Worm (Caenorhabditis elegans) whole organism, mixed stage, embryonic: ENCODE data around the gene odd-2.

ENCODE experiments used
- blmp-1 ChIP-seq: fragments of 150-350 bp; optimal IDR thresholded peaks from 2 replicates; lab custom pipeline; 2014; ENCODE audit warnings: missing biosample characterization, missing genetic modification characterization
- ces-1 ChIP-seq: fragments of 150-350 bp; optimal IDR thresholded peaks from 2 replicates; lab custom pipeline; 2014; ENCODE audit warnings: missing biosample characterization, missing genetic modification reagents, missing genetic modification characterization
- mab-5 ChIP-seq: fragments of 150-350 bp; optimal IDR thresholded peaks from 2 replicates; lab custom pipeline; 2014; ENCODE audit warnings: missing biosample characterization, missing genetic modification characterization
- mep-1 ChIP-seq: fragments of 150-350 bp; optimal IDR thresholded peaks from 2 replicates; lab custom pipeline; 2017; ENCODE audit warnings: missing biosample characterization, missing genetic modification reagents, missing genetic modification characterization, inconsistent platforms
- sptf-1 ChIP-seq: sonication (generic microtip); optimal IDR thresholded peaks from 2 replicates; lab custom pipeline; 2017; ENCODE audit warnings: mild to moderate bottlenecking, missing genetic modification characterization, moderate library complexity, missing compliant biosample characterization
- unc-62 ChIP-seq: fragments of 150-350 bp; optimal IDR thresholded peaks from 2 replicates; lab custom pipeline; 2014; ENCODE audit warnings: missing biosample characterization, missing genetic modification reagents, missing genetic modification characterization

ce11 chrX:6178989-6179388 is 18.7 kb upstream of the odd-2 start:
- TF ChIP-seq blmp-1 (peak; percentile 73), mep-1 (tag; lab: Kevin White, UChicago) (no peak), sptf-1 (tag; lab: Kevin White, UChicago) (no peak), mab-5 (tag; lab: Kevin White, UChicago) (no peak), ces-1 (GFP tag; lab: Kevin White, UChicago) (no peak), unc-62 (GFP tag; lab: Kevin White, UChicago) (no peak)
